Fruit fly (Drosophila melanogaster): ENCODE results near the gene crim.

Gene crim

DNA sequence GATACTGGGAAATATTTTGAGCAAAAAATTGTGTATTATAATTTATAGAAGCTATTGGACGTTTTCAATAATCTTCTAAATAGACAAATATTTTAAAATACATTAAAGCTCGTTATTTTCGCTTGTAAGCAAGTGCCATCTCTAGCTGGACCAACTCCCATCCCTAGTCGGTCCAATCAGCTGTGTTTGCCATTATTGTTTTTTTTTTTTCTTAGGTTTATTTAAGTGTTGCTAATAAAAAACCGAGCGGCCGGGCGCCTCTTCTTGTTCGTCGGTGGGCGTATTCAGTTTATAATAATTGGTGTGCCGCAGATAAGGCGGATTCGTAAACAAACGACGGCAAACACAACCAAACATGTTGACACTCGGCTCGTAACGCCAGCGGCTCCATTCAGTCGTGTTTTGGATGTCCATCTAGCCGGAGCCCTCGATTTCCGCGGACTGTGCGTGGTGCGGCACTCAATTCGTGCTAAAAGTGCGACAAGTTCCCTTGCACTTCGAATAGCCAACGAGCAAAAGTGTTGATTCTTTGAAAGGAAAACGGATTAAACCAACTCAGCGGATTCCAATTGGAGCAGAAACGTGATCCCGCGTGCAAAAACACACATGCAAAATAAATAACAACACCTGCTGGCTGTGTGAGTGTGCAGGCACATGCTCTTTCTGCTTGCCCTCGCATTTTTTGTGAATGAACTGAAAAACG lies 27.2 kb downstream of the crim start, which contains the start of gene Sugb (continued):
- TF ChIP-seq Dll (GFP tag; IDR thresholded peaks at IDR 0.05; ENCODE audit: partially characterized antibody) = peak; percentile 84
- TF ChIP-seq CG8089 (GFP tag; optimal IDR thresholded peaks at IDR 0.05) = peak; percentile 4
- TF ChIP-seq Sox102F (GFP tag; optimal IDR thresholded peaks at IDR 0.05) = peak; percentile 42
- no peak for TF ChIP-seq fd96Cb (tag; optimal IDR thresholded peaks at IDR 0.05)
- TF ChIP-seq CG12659 (GFP tag; optimal IDR thresholded peaks at IDR 0.05) = peak; percentile 65
- no peak for TF ChIP-seq pan (optimal IDR thresholded peaks at IDR 0.05)
- TF ChIP-seq pan (GFP tag; optimal IDR thresholded peaks at IDR 0.05 in 1 of 2, IDR thresholded peaks at IDR 0.05 in 1 of 2) = peak in 1 of 2 experiments; percentile 53
- peak; percentile 61 for TF ChIP-seq CG3847 (GFP tag; IDR thresholded peaks at IDR 0.05)
- peak; percentile 73 for TF ChIP-seq CG15269 (tag; optimal IDR thresholded peaks at IDR 0.05)
- no peak for TF ChIP-seq CG7928 (GFP tag; optimal IDR thresholded peaks at IDR 0.05)
- no peak for TF ChIP-seq CG17802 (tag; optimal IDR thresholded peaks at IDR 0.05)
- TF ChIP-seq CG15514 (GFP tag; optimal IDR thresholded peaks at IDR 0.05) = peak; percentile 74
- no peak for TF ChIP-seq CG15073 (GFP tag; optimal IDR thresholded peaks at IDR 0.05)
- TF ChIP-seq seq (GFP tag; IDR thresholded peaks at IDR 0.05) = peak; percentile 43
- TF ChIP-seq Mes4 (GFP tag; optimal IDR thresholded peaks at IDR 0.05) = peak; percentile 48
- TF ChIP-seq pita (GFP tag; optimal IDR thresholded peaks at IDR 0.05) = no peak
- TF ChIP-seq CG9932 (GFP tag; IDR thresholded peaks at IDR 0.05) = no peak
- TF ChIP-seq HLH3B (GFP tag; IDR thresholded peaks at IDR 0.05) = peak; percentile 62
- 0 out of 3 replicates have a peak, but pooled peaks have one; percentile 30 for TF ChIP-seq CG14050 (GFP tag; IDR thresholded peaks at IDR 0.05)
- 0 out of 4 replicates have a peak, but pooled peaks have one; percentile 62 for TF ChIP-seq chinmo (GFP tag; IDR thresholded peaks at IDR 0.05; ENCODE audit: partially characterized antibody)
- TF ChIP-seq CG34376 (GFP tag; optimal IDR thresholded peaks at IDR 0.05) = peak; percentile 39
- TF ChIP-seq lmd (GFP tag; IDR thresholded peaks at IDR 0.05) = peak; percentile 70; the same call in 1 of the 2 replicates
- peak; percentile 8 for TF ChIP-seq CG15601 (tag; optimal IDR thresholded peaks at IDR 0.05)
- peak; percentile 17; the same call in 1 of the 2 replicates for TF ChIP-seq gsb (GFP tag; IDR thresholded peaks at IDR 0.05)
- peak; percentile 83 for TF ChIP-seq row (GFP tag; IDR thresholded peaks at IDR 0.05)
- TF ChIP-seq kah (GFP tag; optimal IDR thresholded peaks at IDR 0.05) = no peak
- peak; percentile 43 for TF ChIP-seq ATbp (GFP tag; optimal IDR thresholded peaks at IDR 0.05)
- TF ChIP-seq CG7963 (GFP tag; IDR thresholded peaks at IDR 0.05; ENCODE audit: partially characterized antibody) = no peak
- TF ChIP-seq CG31441 (GFP tag; IDR thresholded peaks at IDR 0.05) = peak; percentile 28; the same call in 1 of the 2 replicates
- TF ChIP-seq eve (GFP tag; optimal IDR thresholded peaks at IDR 0.05) = no peak
- TF ChIP-seq CG12391 (tag; optimal IDR thresholded peaks at IDR 0.05) = peak; percentile 69
- peak; percentile 83 for TF ChIP-seq lilli (GFP tag; optimal IDR thresholded peaks at IDR 0.05)
- TF ChIP-seq Aef1 (GFP tag; IDR thresholded peaks at IDR 0.05) = peak; percentile 18; the same call in 1 of the 3 replicates
- no peak for TF ChIP-seq ap (GFP tag; IDR thresholded peaks at IDR 0.05)
- peak; percentile 36 for TF ChIP-seq pfk (GFP tag; optimal IDR thresholded peaks at IDR 0.05)
- TF ChIP-seq CG14014 (GFP tag; IDR thresholded peaks at IDR 0.05) = peak; percentile 50; the same call in 1 of the 2 replicates
- TF ChIP-seq Opbp (GFP tag; IDR thresholded peaks at IDR 0.05; ENCODE audit: partially characterized antibody) = peak; percentile 30; the same call in 1 of the 3 replicates
- no peak for TF ChIP-seq CG43689 (GFP tag; IDR thresholded peaks at IDR 0.05)
- peak; percentile 74 for TF ChIP-seq Bteb2 (GFP tag; optimal IDR thresholded peaks at IDR 0.05)
- TF ChIP-seq CG8944 (GFP tag; optimal IDR thresholded peaks at IDR 0.05) = peak; percentile 36
- no peak for TF ChIP-seq trh (GFP tag; optimal IDR thresholded peaks at IDR 0.05)
- TF ChIP-seq Pdp1 (GFP tag; optimal IDR thresholded peaks at IDR 0.05) = peak; percentile 60 to 68
- TF ChIP-seq unpg (GFP tag; optimal IDR thresholded peaks at IDR 0.05) = peak; percentile 63
- TF ChIP-seq exex (tag; optimal IDR thresholded peaks at IDR 0.05) = peak; percentile 79
- TF ChIP-seq CG3163 (GFP tag; optimal IDR thresholded peaks at IDR 0.05) = peak; percentile 55
- TF ChIP-seq cad (GFP tag; optimal IDR thresholded peaks at IDR 0.05) = no peak
- peak; percentile 68 for TF ChIP-seq bab2 (GFP tag; optimal IDR thresholded peaks at IDR 0.05)
- no peak for TF ChIP-seq CG5953 (GFP tag; IDR thresholded peaks at IDR 0.05)
- TF ChIP-seq klu (GFP tag; IDR thresholded peaks at IDR 0.05) = no peak

Measured in whole organism, embryonic.